Worm (Caenorhabditis elegans): ENCODE data around the gene Y58A7A.4.

ce11 chrV:5046558-5046957 lies 38.2 kb downstream of the Y58A7A.4 start:
- no peak for TF ChIP-seq lin-32 (GFP tag; optimal IDR thresholded peaks at IDR 0.05)
- no peak for TF ChIP-seq ztf-11 (tag; optimal IDR thresholded peaks at IDR 0.05)
- no peak for TF ChIP-seq nhr-12 (tag; optimal IDR thresholded peaks at IDR 0.05)
- TF ChIP-seq ceh-43 (GFP tag; optimal IDR thresholded peaks at IDR 0.05) = no peak
- no peak for TF ChIP-seq drap-1 (GFP tag; optimal IDR thresholded peaks at IDR 0.05)
- no peak for TF ChIP-seq nhr-76 (tag; optimal IDR thresholded peaks at IDR 0.05)
